Fruit fly (Drosophila melanogaster): ENCODE results near the gene CG44040.

CG44040 gene

DNA sequence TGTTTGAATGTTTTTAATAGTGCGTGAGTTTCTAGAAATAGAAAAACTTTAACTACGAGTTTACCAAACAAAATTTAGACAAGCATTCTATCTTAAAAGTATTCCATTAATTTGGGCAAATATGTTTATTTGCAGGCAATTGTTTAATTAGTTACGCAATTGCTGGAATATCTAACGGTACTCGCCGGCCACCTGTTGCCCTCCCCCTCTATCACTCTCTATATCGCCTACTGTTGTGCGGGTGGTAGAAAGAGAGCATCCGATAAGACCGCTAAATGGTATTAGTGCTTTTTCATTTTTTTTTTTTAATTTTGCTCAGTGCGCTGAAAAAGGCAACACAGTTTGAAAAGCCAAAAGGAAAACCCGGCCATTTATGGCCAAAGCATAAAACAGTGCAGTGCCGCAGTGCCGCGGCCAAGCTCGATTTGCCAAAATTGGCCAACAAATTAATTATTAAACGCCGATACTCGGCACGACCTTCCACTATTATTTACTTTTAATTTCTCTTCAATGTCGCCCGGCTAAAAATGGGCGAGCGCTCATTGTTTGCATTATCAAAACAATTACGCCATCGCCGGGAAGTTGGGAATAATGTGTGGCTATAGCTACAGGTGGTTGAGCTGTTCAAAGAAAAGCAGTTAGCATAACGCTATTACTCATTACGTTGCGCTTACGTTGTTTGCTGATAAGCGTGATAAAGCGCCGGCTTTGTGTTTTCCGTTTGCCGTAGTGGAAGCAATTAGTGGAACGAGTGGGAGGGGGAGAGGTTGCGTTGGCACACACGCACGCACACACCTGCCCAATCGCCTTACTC is 30.1 kb upstream of the CG44040 start:
- TF ChIP-seq D1 (tag; optimal IDR thresholded peaks at IDR 0.05) (no peak), CG9948 (tag; optimal IDR thresholded peaks at IDR 0.05) (no peak), CG13204 (GFP tag; optimal IDR thresholded peaks at IDR 0.05) (no peak), CG34367 (tag; optimal IDR thresholded peaks at IDR 0.05) (no peak), CG12605 (GFP tag; IDR thresholded peaks at IDR 0.05) (no peak), EcR (GFP tag; optimal IDR thresholded peaks at IDR 0.05) (no peak), CG32121 (GFP tag; IDR thresholded peaks at IDR 0.05) (no peak), Pif1A (GFP tag; optimal IDR thresholded peaks at IDR 0.05) (no peak), CG8301 (tag; optimal IDR thresholded peaks at IDR 0.05) (no peak)

DNA sequence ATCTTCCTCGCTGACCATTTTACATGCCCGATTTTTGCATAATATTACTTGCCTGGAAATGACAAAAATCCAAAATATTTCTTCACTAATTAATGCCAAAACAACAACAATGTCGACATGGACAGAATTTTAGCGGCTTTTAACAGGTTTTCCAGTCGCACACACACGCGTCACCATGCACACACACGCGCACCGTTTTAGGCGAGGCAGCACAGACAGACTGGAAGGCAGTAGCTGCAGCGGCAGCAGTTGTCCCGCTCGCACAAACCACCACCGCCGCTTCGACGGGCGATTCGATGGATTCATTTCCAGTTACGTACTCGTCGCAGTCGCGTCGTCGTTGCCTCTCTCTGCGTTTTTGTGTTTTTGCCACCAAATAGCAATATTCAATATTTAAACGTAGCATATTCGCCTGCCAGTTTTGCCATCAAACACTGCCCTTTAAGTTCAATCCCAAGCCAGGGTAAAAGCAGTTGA is 29.5 kb upstream of the CG44040 start, which contains the start of gene CG45218:
Gene CG45218, minus strand, starts transcription at position 158 of the 477 bp plus-strand sequence.
- peak; percentile 19 for TF ChIP-seq Snoo (tag; optimal IDR thresholded peaks at IDR 0.05)
- peak; percentile 18 for TF ChIP-seq CG13204 (GFP tag; optimal IDR thresholded peaks at IDR 0.05)
- no peak for TF ChIP-seq CG14655 (GFP tag; optimal IDR thresholded peaks at IDR 0.05)
- TF ChIP-seq EcR (GFP tag; optimal IDR thresholded peaks at IDR 0.05): peak; percentile 17
- no peak for TF ChIP-seq Pif1A (GFP tag; optimal IDR thresholded peaks at IDR 0.05)

DNA sequence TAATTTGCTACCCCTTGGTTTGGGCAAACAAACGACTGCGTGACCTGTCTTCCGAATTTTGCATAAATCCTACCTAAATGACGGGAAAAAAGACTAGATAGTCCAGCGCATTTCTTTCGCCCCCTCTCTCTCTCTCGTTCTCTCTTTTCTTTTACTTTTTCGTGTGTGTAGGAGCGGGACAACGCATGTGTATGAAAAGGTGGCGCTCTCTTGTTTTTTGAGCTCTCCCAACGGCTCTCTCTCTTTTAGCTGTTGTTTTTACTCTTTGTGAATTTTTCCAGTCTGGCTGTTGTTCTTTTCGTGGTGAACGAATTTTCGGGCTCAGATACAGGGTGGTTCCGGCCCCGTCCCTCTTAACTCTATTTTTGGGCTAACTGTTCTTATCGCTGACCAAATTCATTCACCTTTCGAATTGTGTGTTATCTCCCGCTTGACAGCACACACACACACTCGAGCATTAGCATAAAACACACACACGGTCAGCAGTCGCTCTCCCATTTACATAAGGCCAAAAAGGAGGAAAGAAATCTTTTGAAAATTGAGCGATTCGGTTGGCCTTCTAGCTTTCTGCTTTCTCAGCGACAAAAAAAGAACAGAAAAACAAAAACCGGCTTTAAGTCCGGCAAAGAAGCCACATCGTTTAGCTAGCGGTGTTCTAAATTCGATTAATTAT is 28.5 kb upstream of the CG44040 start:
- TF ChIP-seq CG10348 (GFP tag; IDR thresholded peaks at IDR 0.05) (no peak), fd96Ca (GFP tag; IDR thresholded peaks at IDR 0.05) (no peak), EcR (GFP tag; optimal IDR thresholded peaks at IDR 0.05) (peak; percentile 38), CG34367 (tag; optimal IDR thresholded peaks at IDR 0.05) (peak; percentile 43), CG13204 (GFP tag; optimal IDR thresholded peaks at IDR 0.05) (peak; percentile 55), gl (tag; optimal IDR thresholded peaks at IDR 0.05) (peak; percentile 21), CG15710 (tag; optimal IDR thresholded peaks at IDR 0.05) (peak; percentile 49)

DNA sequence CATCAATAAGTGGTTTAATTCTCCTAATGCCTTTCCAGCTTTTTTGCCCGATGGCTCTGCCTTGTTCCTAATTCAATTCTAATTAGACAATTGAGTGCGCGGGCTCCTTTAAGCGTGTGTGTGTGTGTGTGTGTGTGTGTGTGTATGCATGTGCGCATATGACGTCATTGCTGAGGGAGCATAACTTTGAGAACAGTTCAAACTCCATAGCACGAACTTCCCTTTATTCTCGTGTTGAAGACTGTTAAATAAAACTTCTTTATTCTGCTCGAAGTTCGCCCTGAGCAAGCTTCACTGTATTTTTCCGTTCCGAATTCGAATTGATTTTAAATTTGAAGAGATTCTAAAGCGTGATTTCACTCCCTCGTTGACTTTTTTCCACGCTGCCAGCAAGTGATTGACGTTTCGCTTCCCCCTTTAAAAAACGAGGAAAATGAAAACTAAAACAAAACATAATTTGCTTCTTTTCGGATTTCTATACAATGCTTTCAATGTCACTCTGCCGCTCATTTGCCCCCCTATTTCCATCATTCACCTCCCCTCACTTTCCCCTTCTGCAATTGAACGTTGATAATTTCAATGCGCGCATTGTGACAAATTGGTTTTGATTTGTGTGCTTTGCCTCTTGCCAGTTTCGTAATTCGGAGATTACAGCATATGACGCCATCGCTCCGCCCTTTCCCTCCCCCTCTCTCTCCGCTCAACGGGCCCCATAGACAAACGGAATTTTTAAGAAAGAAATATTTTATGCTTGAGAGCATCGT is 27.8 kb upstream of the CG44040 start:
- TF ChIP-seq D1 (tag; optimal IDR thresholded peaks at IDR 0.05) (no peak), Ets98B (GFP tag; IDR thresholded peaks at IDR 0.05) (no peak), CG8301 (tag; optimal IDR thresholded peaks at IDR 0.05) (no peak), CG12605 (GFP tag; IDR thresholded peaks at IDR 0.05) (no peak), CG13204 (GFP tag; optimal IDR thresholded peaks at IDR 0.05) (no peak), rn (GFP tag; IDR thresholded peaks at IDR 0.05) (no peak), CG4496 (GFP tag; IDR thresholded peaks at IDR 0.05) (no peak), fd96Ca (GFP tag; IDR thresholded peaks at IDR 0.05) (no peak), CG15710 (tag; optimal IDR thresholded peaks at IDR 0.05) (no peak), CG32121 (GFP tag; IDR thresholded peaks at IDR 0.05) (no peak), Pif1A (GFP tag; optimal IDR thresholded peaks at IDR 0.05) (no peak), CG34367 (tag; optimal IDR thresholded peaks at IDR 0.05) (no peak), CG9948 (tag; optimal IDR thresholded peaks at IDR 0.05) (no peak), CG8159 (tag; optimal IDR thresholded peaks at IDR 0.05) (no peak), gl (tag; optimal IDR thresholded peaks at IDR 0.05) (no peak), Pif1B (GFP tag; optimal IDR thresholded peaks at IDR 0.05) (no peak), EcR (GFP tag; optimal IDR thresholded peaks at IDR 0.05) (no peak), CG10348 (GFP tag; IDR thresholded peaks at IDR 0.05) (no peak)

DNA sequence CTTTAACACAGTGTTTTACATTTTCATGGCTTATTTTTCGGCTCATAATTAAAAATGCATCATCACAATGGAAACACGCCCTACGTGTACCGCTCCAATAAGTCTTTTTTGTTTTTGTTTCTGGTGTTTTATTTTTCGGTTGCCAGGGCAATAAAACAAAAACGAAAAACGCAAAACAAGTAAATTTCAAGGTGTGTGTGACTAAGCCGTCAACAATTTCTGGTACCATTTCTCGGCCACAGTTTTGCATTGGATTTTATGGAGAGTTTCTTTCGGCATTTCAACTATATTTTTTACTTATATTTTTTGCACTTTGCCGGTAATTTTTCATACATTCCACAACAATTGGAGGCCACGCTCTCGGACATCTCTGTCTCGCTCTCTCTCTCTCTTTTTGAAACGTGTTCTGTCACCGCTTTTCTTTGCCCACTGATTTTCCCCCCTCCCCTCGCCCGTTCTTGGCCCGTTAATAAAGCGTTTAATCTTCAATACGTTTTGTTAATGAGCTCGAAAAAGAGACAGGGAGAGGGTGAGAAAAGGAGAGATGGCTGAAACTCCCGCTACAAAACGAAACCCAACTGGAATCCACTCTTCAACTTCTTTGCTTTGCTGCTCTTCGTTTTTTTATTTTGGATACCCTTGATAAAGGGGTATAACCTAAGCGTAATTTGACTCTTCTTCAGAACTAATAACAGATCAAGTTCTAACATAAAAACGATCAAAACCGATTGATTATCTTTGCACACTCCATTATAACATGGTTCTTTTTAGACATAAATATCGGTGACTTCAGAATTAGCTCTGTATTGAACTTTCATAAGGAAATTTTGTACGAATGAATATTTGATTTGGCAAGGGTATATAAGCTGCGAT is 26.9 kb upstream of the CG44040 start:
- TF ChIP-seq CG15710 (tag; optimal IDR thresholded peaks at IDR 0.05): no peak
- no peak for TF ChIP-seq D1 (tag; optimal IDR thresholded peaks at IDR 0.05)
- no peak for TF ChIP-seq CG8159 (tag; optimal IDR thresholded peaks at IDR 0.05)
- no peak for TF ChIP-seq CG13204 (GFP tag; optimal IDR thresholded peaks at IDR 0.05)
- TF ChIP-seq CG9948 (tag; optimal IDR thresholded peaks at IDR 0.05): no peak
- no peak for TF ChIP-seq gl (tag; optimal IDR thresholded peaks at IDR 0.05)
- TF ChIP-seq EcR (GFP tag; optimal IDR thresholded peaks at IDR 0.05): no peak
- 0 out of 2 replicates have a peak, but pooled peaks have one; percentile 31 for TF ChIP-seq CG12605 (GFP tag; IDR thresholded peaks at IDR 0.05)
- TF ChIP-seq CG4496 (GFP tag; IDR thresholded peaks at IDR 0.05): no peak
- no peak for TF ChIP-seq CG10348 (GFP tag; IDR thresholded peaks at IDR 0.05)
- TF ChIP-seq fd96Ca (GFP tag; IDR thresholded peaks at IDR 0.05): peak; percentile 16; the same call in 1 of the 3 replicates
- no peak for TF ChIP-seq rn (GFP tag; IDR thresholded peaks at IDR 0.05)
- no peak for TF ChIP-seq CG17806 (tag; optimal IDR thresholded peaks at IDR 0.05)
- peak; percentile 29 for TF ChIP-seq Pif1A (GFP tag; optimal IDR thresholded peaks at IDR 0.05)
- TF ChIP-seq Snoo (tag; optimal IDR thresholded peaks at IDR 0.05): peak; percentile 52
- no peak for TF ChIP-seq CG34367 (tag; optimal IDR thresholded peaks at IDR 0.05)
- no peak for TF ChIP-seq Ets98B (GFP tag; IDR thresholded peaks at IDR 0.05)
- TF ChIP-seq Pif1B (GFP tag; optimal IDR thresholded peaks at IDR 0.05): no peak
- no peak for TF ChIP-seq CG14655 (GFP tag; optimal IDR thresholded peaks at IDR 0.05)
- TF ChIP-seq CG8301 (tag; optimal IDR thresholded peaks at IDR 0.05): no peak
- TF ChIP-seq CG32121 (GFP tag; IDR thresholded peaks at IDR 0.05): no peak
